Fruit fly (Drosophila melanogaster): ENCODE data around the gene CG10874.

Gene CG10874

dm6 chr2L:2212478-2212877 is 20.3 kb upstream of the CG10874 start, which contains the start of gene CG15385:
Gene CG15385, minus strand, starts transcription at chr2L:2212571.
- TF ChIP-seq CG8478 (optimal IDR thresholded peaks at IDR 0.05), result no peak
- TF ChIP-seq CTCF (optimal IDR thresholded peaks at IDR 0.05), result no peak

- no peak for TF ChIP-seq CG8478 (optimal IDR thresholded peaks at IDR 0.05)
- no peak for TF ChIP-seq CTCF (optimal IDR thresholded peaks at IDR 0.05)
Observed at dm6 chr2L:2209002-2209401, 16.8 kb upstream of the CG10874 start, which contains the start of gene CG33124. Gene CG33124, minus strand, starts transcription at chr2L:2209102.

dm6 chr2L:2206066-2206465 is 13.9 kb upstream of the CG10874 start, which contains the start of gene CG31668:
Gene CG31668, minus strand, starts transcription at chr2L:2206166.
- no peak for TF ChIP-seq CG8478 (optimal IDR thresholded peaks at IDR 0.05)
- no peak for TF ChIP-seq CTCF (optimal IDR thresholded peaks at IDR 0.05)

DNA sequence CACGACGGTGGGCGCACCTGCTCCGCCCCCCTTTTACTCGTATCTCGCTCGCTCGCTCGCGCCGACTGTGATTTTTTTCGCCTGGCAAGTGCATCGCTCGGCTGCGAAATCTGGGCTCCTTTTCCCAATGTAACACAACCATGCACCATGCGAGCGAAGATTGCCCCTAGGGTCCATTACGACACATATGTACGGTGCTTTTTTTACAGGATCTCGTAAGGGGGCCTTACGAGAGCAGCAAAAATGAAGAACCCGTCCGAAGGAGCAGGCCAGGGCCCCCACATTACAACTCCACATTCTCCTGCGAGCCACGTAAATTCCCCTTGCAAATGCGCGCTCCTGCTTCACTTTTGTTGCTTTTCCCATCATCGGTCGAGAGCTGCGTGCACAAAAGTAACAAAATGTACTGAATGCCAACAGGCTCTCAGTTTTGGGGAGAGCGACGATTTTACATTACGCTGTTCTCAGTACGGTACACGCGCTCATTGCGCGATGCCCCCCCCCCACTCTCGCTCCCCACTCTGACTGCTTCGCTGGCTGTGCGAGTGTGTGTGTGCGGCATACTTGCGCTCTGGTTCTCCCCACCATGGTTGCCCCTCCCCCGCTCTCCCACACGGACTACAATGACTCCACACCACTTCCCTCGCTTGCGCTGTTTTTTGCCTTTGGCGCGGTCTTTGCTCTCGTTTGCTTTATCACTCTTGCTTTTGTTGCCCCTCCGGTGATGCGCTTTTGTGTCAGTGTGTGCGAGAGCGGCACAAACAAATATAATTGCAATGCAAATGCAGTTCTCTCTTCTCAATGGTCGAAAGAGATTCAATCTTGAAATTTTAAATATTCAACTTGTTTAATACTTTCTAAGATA is 10.9 kb upstream of the CG10874 start:
- TF ChIP-seq CG8478 (optimal IDR thresholded peaks at IDR 0.05), result no peak
- no peak for TF ChIP-seq CTCF (optimal IDR thresholded peaks at IDR 0.05)

DNA sequence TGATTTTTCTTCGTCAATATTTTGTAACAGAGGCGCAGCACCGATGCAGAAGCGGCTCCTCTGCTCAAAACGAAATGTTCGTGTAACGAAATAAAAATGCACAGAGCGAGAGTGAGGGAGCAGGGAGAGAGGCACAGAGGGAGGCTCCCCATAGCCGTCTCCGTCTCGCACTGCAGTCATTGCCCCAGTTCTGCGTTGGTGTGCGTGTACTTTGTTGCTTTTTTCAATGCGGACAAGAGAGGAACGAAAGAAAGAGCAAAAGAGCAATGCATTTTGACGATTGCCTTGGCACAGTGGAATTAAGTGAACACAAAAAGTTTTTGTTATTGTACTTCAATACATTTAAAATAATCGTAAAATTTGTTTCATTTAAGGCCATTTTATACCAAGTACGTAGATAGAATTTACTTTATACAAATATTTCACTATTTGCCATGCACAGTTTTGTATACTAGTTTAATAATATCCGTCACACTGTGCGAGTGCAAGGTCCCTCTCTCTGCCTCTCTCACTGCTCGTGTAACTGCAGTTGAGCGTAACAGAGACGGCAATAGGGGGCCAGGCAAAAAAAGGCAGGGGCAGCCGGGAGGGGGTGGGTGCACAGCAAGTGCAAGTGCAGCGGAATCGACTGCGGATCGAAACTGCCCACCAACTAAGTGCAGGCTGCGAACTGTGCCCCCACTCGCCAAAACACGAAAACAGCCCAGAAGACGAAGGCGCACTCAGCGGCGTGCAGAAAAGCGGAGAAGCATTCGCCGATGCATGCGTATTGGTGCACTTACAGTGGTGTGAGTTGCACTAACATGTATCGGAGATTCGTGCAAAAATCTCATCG is 10.0 kb upstream of the CG10874 start:
- TF ChIP-seq CTCF (optimal IDR thresholded peaks at IDR 0.05) (no peak), CG8478 (optimal IDR thresholded peaks at IDR 0.05) (no peak)

DNA sequence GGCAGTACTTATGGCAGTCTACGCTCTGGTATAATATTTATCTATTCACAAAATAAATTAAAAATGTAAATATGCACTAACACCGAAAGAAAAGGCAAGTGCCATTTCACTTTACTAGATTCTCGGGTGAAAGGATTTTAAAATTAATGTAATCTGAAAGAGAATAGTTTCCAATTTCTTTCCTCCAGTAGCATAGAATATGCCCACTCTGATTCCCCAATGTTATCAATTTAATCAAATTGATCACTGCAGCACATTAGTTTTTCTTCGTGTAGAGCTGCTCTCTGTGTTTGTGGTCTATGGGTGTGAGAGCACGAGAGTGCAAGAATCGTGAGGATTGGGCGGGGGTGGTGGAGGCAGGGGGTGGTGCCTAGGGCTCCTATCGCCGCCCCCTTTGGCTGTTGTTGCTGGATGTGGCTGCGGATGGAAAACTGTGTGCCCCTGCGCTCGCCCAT is 8.9 kb upstream of the CG10874 start:
- TF ChIP-seq CG8478 (optimal IDR thresholded peaks at IDR 0.05) (no peak), CTCF (optimal IDR thresholded peaks at IDR 0.05) (no peak)

dm6 chr2L:2200136-2201036 is 8.2 kb upstream of the CG10874 start:
- TF ChIP-seq CTCF (optimal IDR thresholded peaks at IDR 0.05) (no peak), CG8478 (optimal IDR thresholded peaks at IDR 0.05) (no peak)

DNA sequence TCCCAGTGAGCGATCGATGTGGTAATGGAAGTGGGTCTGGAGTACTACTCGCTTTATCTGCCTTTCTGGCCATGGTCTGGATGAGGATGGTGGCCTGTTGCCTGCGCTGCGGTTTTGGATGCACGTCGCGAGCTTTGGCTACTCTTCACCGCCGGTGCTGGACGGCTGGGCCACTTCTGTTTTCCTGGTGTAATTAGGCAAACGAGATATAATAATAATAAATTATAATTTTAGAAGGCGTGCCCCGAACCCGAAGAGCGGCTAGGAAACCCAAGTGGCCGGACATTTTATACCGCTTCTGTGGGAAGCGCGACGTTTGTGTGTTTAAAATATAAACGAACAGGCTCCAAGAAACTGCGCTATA is 7.2 kb upstream of the CG10874 start:
- TF ChIP-seq CG8478 (optimal IDR thresholded peaks at IDR 0.05), result no peak
- TF ChIP-seq CTCF (optimal IDR thresholded peaks at IDR 0.05), result no peak

DNA sequence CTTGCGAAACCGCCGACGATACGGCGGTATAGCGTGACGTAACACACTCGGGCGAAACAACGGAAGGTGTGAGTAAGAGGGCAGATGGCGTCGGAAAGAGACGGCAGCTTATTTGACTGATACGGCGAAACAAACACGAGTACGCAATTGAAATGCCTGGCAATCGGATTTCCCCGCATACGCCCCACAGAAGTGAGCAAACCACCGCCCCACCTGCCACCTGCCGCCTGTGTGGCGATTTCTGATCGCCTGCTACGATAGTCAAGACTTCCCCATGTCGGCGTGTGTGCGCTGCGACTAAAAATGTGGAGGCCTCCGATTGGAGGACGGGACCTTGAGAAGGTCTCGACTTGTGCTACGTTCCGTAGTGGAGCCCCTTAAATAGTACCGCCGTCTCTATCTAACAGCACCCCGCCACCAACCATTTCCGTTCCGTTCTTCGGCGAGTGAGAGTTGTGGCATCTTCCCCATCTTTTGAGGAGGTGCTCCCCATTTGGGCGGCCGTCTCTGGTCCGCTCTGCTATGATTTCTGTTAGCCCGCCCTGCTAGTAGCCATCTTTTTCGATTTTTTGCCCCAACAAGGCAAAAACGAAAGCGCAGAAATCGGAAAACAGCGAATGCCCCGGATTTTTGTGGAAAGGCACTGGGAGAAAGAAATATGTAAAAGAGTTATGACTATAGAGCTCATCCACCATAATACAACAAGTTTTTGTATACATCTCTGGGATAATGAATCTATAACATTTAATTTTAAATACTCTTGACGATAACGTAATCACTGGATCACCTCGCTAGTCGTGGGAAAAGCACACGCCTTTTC is 6.6 kb upstream of the CG10874 start:
- no peak for TF ChIP-seq CTCF (optimal IDR thresholded peaks at IDR 0.05)
- TF ChIP-seq CG8478 (optimal IDR thresholded peaks at IDR 0.05), result peak; percentile 31

- TF ChIP-seq CTCF (optimal IDR thresholded peaks at IDR 0.05) (no peak), CG8478 (optimal IDR thresholded peaks at IDR 0.05) (no peak)
Observed at dm6 chr2L:2198119-2198494, 5.9 kb upstream of the CG10874 start.

- no peak for TF ChIP-seq CTCF (optimal IDR thresholded peaks at IDR 0.05)
Observed at dm6 chr2L:2197475-2198118, 5.4 kb upstream of the CG10874 start, which contains the start of gene COX7AL2. Gene COX7AL2, minus strand, starts transcription at chr2L:2197912.

DNA sequence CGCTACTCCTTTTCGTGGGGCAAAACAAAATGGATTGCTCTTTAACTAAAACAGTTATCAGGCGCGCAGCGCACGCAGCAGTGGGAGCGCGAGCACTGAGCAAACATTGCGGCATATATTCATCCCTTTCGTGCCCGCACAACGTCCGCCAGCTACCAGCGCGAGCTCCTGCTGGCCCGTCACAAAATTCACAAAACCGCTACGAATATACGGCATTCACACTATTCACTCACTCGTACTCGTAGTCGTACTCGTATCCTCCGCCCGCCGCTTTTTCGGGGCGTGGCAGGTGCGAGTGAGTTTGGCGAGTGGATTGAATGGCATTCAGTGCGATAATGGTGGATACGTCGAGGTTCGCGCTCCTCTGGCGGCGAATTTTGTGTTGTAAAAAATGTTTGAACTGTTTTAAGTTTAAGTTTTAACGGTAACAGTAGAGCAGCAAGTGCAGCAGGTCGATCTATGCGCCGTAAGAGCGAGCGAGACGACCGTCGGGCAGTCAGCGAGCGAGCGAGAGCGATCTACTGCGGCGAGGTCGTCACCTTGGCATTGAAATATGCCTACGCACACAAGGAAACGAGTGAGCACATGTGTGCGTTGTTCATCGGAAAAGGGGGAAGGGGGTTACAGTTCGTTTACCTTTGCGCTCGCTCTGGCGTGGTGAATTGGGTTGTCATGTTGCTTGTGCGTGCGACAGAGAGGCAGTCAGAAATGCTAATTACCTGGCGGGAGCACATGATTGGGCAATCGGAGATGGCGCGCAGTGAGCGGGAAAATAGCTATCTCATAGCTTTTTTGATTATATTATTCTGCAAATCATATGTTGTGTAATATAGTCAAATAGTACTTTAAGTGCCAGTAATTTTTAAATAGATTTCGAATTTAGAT is 4.6 kb upstream of the CG10874 start:
- no peak for TF ChIP-seq CTCF (optimal IDR thresholded peaks at IDR 0.05)
- no peak for TF ChIP-seq CG8478 (optimal IDR thresholded peaks at IDR 0.05)

All from S2 (cell line).